Fruit fly (Drosophila melanogaster) whole organism, wandering third instar larva: Measurements from ENCODE around the gene CG42577.

Experiments
- CrebA ChIP-seq: fragments of 200-800 bp; sonication (Bioruptor generic); optimal IDR thresholded peaks from 2 replicates; lab custom pipeline; 2016; ENCODE audit warnings: missing biosample characterization, mild to moderate bottlenecking, missing genetic modification characterization, borderline replicate concordance
- Dif ChIP-seq: fragments of 200-275, 200-300 bp; sonication (Bioruptor generic); optimal IDR thresholded peaks from 2 replicates; lab custom pipeline; 2018; ENCODE audit warnings: missing biosample characterization, missing genetic modification characterization; ENCODE audit not compliant: partially characterized antibody
- Myc ChIP-seq: fragments of >200 bp; optimal IDR thresholded peaks from 2 replicates; lab custom pipeline; 2017
- N ChIP-seq: fragments of >200 bp; optimal IDR thresholded peaks from 2 replicates; lab custom pipeline; 2018; ENCODE audit warnings: missing biosample characterization, missing external identifiers, missing genetic modification characterization
- OdsH ChIP-seq: fragments of 200-800 bp; sonication (Bioruptor generic); optimal IDR thresholded peaks from 2 replicates; lab custom pipeline; 2016; ENCODE audit warnings: missing biosample characterization, mild to moderate bottlenecking, missing genetic modification characterization
- h ChIP-seq: fragments of 200-800 bp; sonication (Bioruptor generic); optimal IDR thresholded peaks from 3 replicates; lab custom pipeline; 2016; ENCODE audit warnings: missing biosample characterization, mild to moderate bottlenecking, missing genetic modification characterization
- pan ChIP-seq: fragments of >200 bp; optimal IDR thresholded peaks from 2 replicates; lab custom pipeline; 2017
- psq ChIP-seq: fragments of 200-800 bp; sonication (Bioruptor generic); optimal IDR thresholded peaks from 3 replicates; lab custom pipeline; 2017; ENCODE audit warnings: missing biosample characterization, mild to moderate bottlenecking, missing genetic modification characterization, moderate library complexity
- tai ChIP-seq: sonication (Bioruptor generic); optimal IDR thresholded peaks from 2 replicates; lab custom pipeline; 2016; ENCODE audit warnings: missing biosample characterization, missing genetic modification characterization
- woc ChIP-seq: sonication (Bioruptor generic); optimal IDR thresholded peaks from 2 replicates; lab custom pipeline; 2016; ENCODE audit warnings: missing biosample characterization, mild to moderate bottlenecking, missing genetic modification characterization

DNA sequence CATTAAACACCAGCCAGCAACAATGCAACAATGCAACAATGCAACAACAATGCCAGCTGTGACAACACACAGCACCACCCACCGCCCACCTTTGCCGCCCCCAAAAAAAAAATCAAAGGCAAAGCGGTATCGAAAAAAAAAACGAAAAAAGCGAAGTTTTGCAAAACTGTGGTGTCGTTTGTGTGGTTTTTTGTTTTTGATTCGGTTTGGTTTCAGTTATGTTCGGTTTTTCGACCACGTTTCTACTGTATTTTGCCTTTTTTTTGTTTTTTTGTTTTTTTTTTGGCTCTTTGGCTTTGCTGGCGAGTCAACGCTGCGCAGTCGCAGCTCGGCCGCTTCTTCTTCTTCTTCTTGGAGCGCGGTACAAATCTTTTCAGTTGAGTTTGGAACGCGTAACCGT is 14.8 kb upstream of the CG42577 start, which contains the start of gene Peritrophin-A:
- no peak for TF ChIP-seq CrebA (GFP tag; lab: Kevin White, UChicago)
- TF ChIP-seq Dif (GFP tag; lab: Kevin White, UChicago), result no peak
- TF ChIP-seq psq (GFP tag; lab: Kevin White, UChicago), result no peak
- TF ChIP-seq h (GFP tag; lab: Kevin White, UChicago), result no peak
- TF ChIP-seq pan, result no peak
- TF ChIP-seq OdsH, result no peak
- TF ChIP-seq tai (GFP tag; lab: Kevin White, UChicago), result no peak
- TF ChIP-seq Myc (lab: Kevin White, UChicago), result no peak
- TF ChIP-seq woc (GFP tag; lab: Kevin White, UChicago), result no peak
- TF ChIP-seq N (GFP tag; lab: Kevin White, UChicago), result no peak
